Worm (Caenorhabditis elegans) whole organism, L1 larva: ENCODE measurements around the gene Y42G9A.2.

ENCODE experiments used
- fos-1 ChIP-seq: fragments of 150-350 bp; optimal IDR thresholded peaks from 2 replicates; lab custom pipeline; 2014; ENCODE audit warnings: missing biosample characterization, missing genetic modification characterization
- lsy-2 ChIP-seq, 2 experiments: fragments of 150-350 bp; optimal IDR thresholded peaks; 2 replicates each; lab custom pipeline; 2014; ENCODE audit warnings: missing biosample characterization in 2 of 2, missing genetic modification characterization in 2 of 2
- nhr-237 ChIP-seq: fragments of 150-350 bp; optimal IDR thresholded peaks from 2 replicates; lab custom pipeline; 2014; ENCODE audit warnings: missing biosample characterization, missing genetic modification characterization
- nhr-71 ChIP-seq: sonication (generic microtip); optimal IDR thresholded peaks from 2 replicates; lab custom pipeline; 2016; ENCODE audit warnings: mild to moderate bottlenecking, missing genetic modification characterization, moderate library complexity, missing compliant biosample characterization
- ztf-11 ChIP-seq, 2 experiments: sonication (generic microtip); optimal IDR thresholded peaks; 2 replicates each; lab custom pipeline; 2016 to 2017; ENCODE audit warnings: missing genetic modification characterization in 2 of 2, missing biosample characterization in 1 of 2, missing compliant biosample characterization in 1 of 2

ce11 chrIII:6145896-6146295 is 2.1 kb upstream of the Y42G9A.2 start, which contains the start of gene Y42G9A.3:
- TF ChIP-seq fos-1 (no peak), nhr-71 (tag; lab: Kevin White, UChicago) (no peak), lsy-2 (tag; optimal IDR thresholded peaks at IDR 0.05; lab: Kevin White, UChicago) (no peak), ztf-11 (tag; optimal IDR thresholded peaks at IDR 0.05; lab: Kevin White, UChicago) (no peak), nhr-237 (tag; lab: Kevin White, UChicago) (no peak)
